Worm (Caenorhabditis elegans) whole organism, mixed stage, embryonic: ENCODE measurements around the gene acox-1.6.

Source experiments
- M03D4.4 ChIP-seq: sonication (generic microtip); optimal IDR thresholded peaks from 2 replicates; lab custom pipeline; 2017; ENCODE audit warnings: mild to moderate bottlenecking, missing genetic modification characterization, missing compliant biosample characterization
- bed-3 ChIP-seq: fragments of 200-800 bp; sonication (Bioruptor generic); optimal IDR thresholded peaks from 3 replicates; lab custom pipeline; 2018; ENCODE audit warnings: mild to moderate bottlenecking, missing genetic modification characterization, moderate library complexity, missing compliant biosample characterization
- blmp-1 ChIP-seq: fragments of 150-350 bp; optimal IDR thresholded peaks from 2 replicates; lab custom pipeline; 2014; ENCODE audit warnings: missing biosample characterization, missing genetic modification characterization
- ceh-39 ChIP-seq: fragments of 150-350 bp; optimal IDR thresholded peaks from 2 replicates; lab custom pipeline; 2014; ENCODE audit warnings: missing biosample characterization, missing genetic modification characterization
- ceh-43 ChIP-seq: fragments of 200-800 bp; sonication (Bioruptor generic); optimal IDR thresholded peaks from 2 replicates; lab custom pipeline; 2018; ENCODE audit warnings: mild to moderate bottlenecking, missing genetic modification characterization, moderate library complexity, missing compliant biosample characterization
- ceh-83 ChIP-seq: fragments of 200-800 bp; sonication (Bioruptor generic); optimal IDR thresholded peaks from 2 replicates; lab custom pipeline; 2018; ENCODE audit warnings: mild to moderate bottlenecking, missing genetic modification characterization, missing compliant biosample characterization
- cnd-1 ChIP-seq: fragments of 200-800 bp; sonication (Bioruptor generic); optimal IDR thresholded peaks from 2 replicates; lab custom pipeline; 2018; ENCODE audit warnings: mild to moderate bottlenecking, missing genetic modification characterization, missing compliant biosample characterization
- drap-1 ChIP-seq: fragments of 200-800 bp; sonication (Bioruptor generic); optimal IDR thresholded peaks from 3 replicates; lab custom pipeline; 2018; ENCODE audit warnings: mild to moderate bottlenecking, missing genetic modification characterization, missing compliant biosample characterization
- flh-1 ChIP-seq: fragments of 200-800 bp; sonication (Bioruptor generic); optimal IDR thresholded peaks from 2 replicates; lab custom pipeline; 2018; ENCODE audit warnings: mild to moderate bottlenecking, missing genetic modification characterization, moderate library complexity, missing compliant biosample characterization
- ham-2 ChIP-seq: fragments of 200-800 bp; sonication (Bioruptor generic); optimal IDR thresholded peaks from 2 replicates; lab custom pipeline; 2018; ENCODE audit warnings: mild to moderate bottlenecking, missing genetic modification characterization, missing compliant biosample characterization
- hlh-1 ChIP-seq: fragments of 150-350 bp; optimal IDR thresholded peaks from 2 replicates; lab custom pipeline; 2014; ENCODE audit warnings: missing biosample characterization, missing genetic modification reagents, missing genetic modification characterization
- lin-13 ChIP-seq: fragments of 150-350 bp; optimal IDR thresholded peaks from 2 replicates; lab custom pipeline; 2014; ENCODE audit warnings: missing biosample characterization, missing genetic modification characterization
- lin-32 ChIP-seq: fragments of 200-800 bp; sonication (Bioruptor generic); optimal IDR thresholded peaks from 2 replicates; lab custom pipeline; 2018; ENCODE audit warnings: mild to moderate bottlenecking, missing genetic modification characterization, missing compliant biosample characterization
- lsy-2 ChIP-seq: fragments of 150-350 bp; optimal IDR thresholded peaks from 2 replicates; lab custom pipeline; 2014; ENCODE audit warnings: missing biosample characterization, missing genetic modification characterization
- mab-5 ChIP-seq: fragments of 150-350 bp; optimal IDR thresholded peaks from 2 replicates; lab custom pipeline; 2014; ENCODE audit warnings: missing biosample characterization, missing genetic modification characterization
- mep-1 ChIP-seq: fragments of 150-350 bp; optimal IDR thresholded peaks from 2 replicates; lab custom pipeline; 2017; ENCODE audit warnings: missing biosample characterization, missing genetic modification reagents, missing genetic modification characterization, inconsistent platforms
- mls-2 ChIP-seq: sonication (generic microtip); optimal IDR thresholded peaks from 2 replicates; lab custom pipeline; 2016; ENCODE audit warnings: mild to moderate bottlenecking, missing genetic modification characterization, moderate library complexity, missing compliant biosample characterization
- nhr-2 ChIP-seq: fragments of 150-350 bp; optimal IDR thresholded peaks from 2 replicates; lab custom pipeline; 2014; ENCODE audit warnings: missing biosample characterization, missing genetic modification characterization
- nhr-237 ChIP-seq: fragments of 150-350 bp; optimal IDR thresholded peaks from 2 replicates; lab custom pipeline; 2014; ENCODE audit warnings: missing biosample characterization, missing genetic modification characterization
- nhr-28 ChIP-seq: fragments of 150-350 bp; optimal IDR thresholded peaks from 2 replicates; lab custom pipeline; 2014; ENCODE audit warnings: missing biosample characterization, missing genetic modification characterization
- nhr-76 ChIP-seq: sonication (generic microtip); optimal IDR thresholded peaks from 2 replicates; lab custom pipeline; 2017; ENCODE audit warnings: missing biosample characterization, missing genetic modification characterization
- sem-2 ChIP-seq: fragments of 200-800 bp; sonication (Bioruptor generic); optimal IDR thresholded peaks from 2 replicates; lab custom pipeline; 2018; ENCODE audit warnings: mild to moderate bottlenecking, missing genetic modification characterization, missing compliant biosample characterization
- snpc-4 ChIP-seq: fragments of 150-350 bp; optimal IDR thresholded peaks from 2 replicates; lab custom pipeline; 2014; ENCODE audit warnings: missing biosample characterization, missing genetic modification characterization
- sptf-1 ChIP-seq: sonication (generic microtip); optimal IDR thresholded peaks from 2 replicates; lab custom pipeline; 2017; ENCODE audit warnings: mild to moderate bottlenecking, missing genetic modification characterization, moderate library complexity, missing compliant biosample characterization
- tbx-8 ChIP-seq: fragments of 200-800 bp; sonication (Bioruptor generic); optimal IDR thresholded peaks from 2 replicates; lab custom pipeline; 2018; ENCODE audit warnings: mild to moderate bottlenecking, missing genetic modification characterization, moderate library complexity, missing compliant biosample characterization
- unc-39 ChIP-seq: fragments of 150-350 bp; optimal IDR thresholded peaks from 2 replicates; lab custom pipeline; 2014; ENCODE audit warnings: missing biosample characterization, missing genetic modification characterization
- unc-62 ChIP-seq: fragments of 150-350 bp; optimal IDR thresholded peaks from 2 replicates; lab custom pipeline; 2014; ENCODE audit warnings: missing biosample characterization, missing genetic modification reagents, missing genetic modification characterization
- zip-8 ChIP-seq: fragments of 150-350 bp; optimal IDR thresholded peaks from 2 replicates; lab custom pipeline; 2014; ENCODE audit warnings: missing biosample characterization, missing genetic modification characterization
- ztf-11 ChIP-seq: fragments of 150-350 bp; optimal IDR thresholded peaks from 2 replicates; lab custom pipeline; 2014; ENCODE audit warnings: missing biosample characterization, missing genetic modification characterization

acox-1.6 gene

ce11 chrX:15804072-15804471 lies 34.3 kb downstream of the acox-1.6 start, which contains the start of gene Y7A5A.7:
TSS of gene Y7A5A.7 (minus strand) at chrX:15804172.
- no peak for TF ChIP-seq ceh-43
- no peak for TF ChIP-seq ceh-39
- no peak for TF ChIP-seq flh-1
- TF ChIP-seq mep-1, result no peak
- no peak for TF ChIP-seq hlh-1 (tag; lab: Kevin White, UChicago)
- TF ChIP-seq lin-32 (GFP tag; lab: Kevin White, UChicago), result no peak
- no peak for TF ChIP-seq lsy-2 (tag; lab: Kevin White, UChicago)

ce11 chrX:15801827-15802226 lies 36.5 kb downstream of the acox-1.6 start:
- TF ChIP-seq ceh-83 (GFP tag; lab: Kevin White, UChicago), result no peak
- no peak for TF ChIP-seq ceh-43
- no peak for TF ChIP-seq nhr-76 (tag; lab: Kevin White, UChicago)
- no peak for TF ChIP-seq ceh-39
- TF ChIP-seq unc-62 (GFP tag; lab: Kevin White, UChicago), result no peak
- no peak for TF ChIP-seq bed-3 (GFP tag; lab: Kevin White, UChicago)
- no peak for TF ChIP-seq nhr-237 (tag; lab: Kevin White, UChicago)
- no peak for TF ChIP-seq lin-13 (tag; lab: Kevin White, UChicago)
- TF ChIP-seq cnd-1 (tag; lab: Kevin White, UChicago), result no peak
- no peak for TF ChIP-seq flh-1
- TF ChIP-seq nhr-28, result no peak
- no peak for TF ChIP-seq ztf-11 (tag; lab: Kevin White, UChicago)
- TF ChIP-seq sem-2, result no peak
- TF ChIP-seq unc-39 (tag; lab: Kevin White, UChicago), result no peak

ce11 chrX:15799595-15799994 lies 38.8 kb downstream of the acox-1.6 start, which contains the start of gene Y7A5A.6:
TSS of gene Y7A5A.6 (minus strand) at chrX:15799695.
- no peak for TF ChIP-seq ceh-39
- no peak for TF ChIP-seq nhr-237 (tag; lab: Kevin White, UChicago)
- no peak for TF ChIP-seq mab-5
- no peak for TF ChIP-seq lin-32 (GFP tag; lab: Kevin White, UChicago)
- TF ChIP-seq lin-13 (tag; lab: Kevin White, UChicago), result no peak
- TF ChIP-seq tbx-8, result no peak
- TF ChIP-seq blmp-1 (tag; lab: Kevin White, UChicago), result no peak
- no peak for TF ChIP-seq ztf-11 (tag; lab: Kevin White, UChicago)
- TF ChIP-seq nhr-76 (tag; lab: Kevin White, UChicago), result no peak
- TF ChIP-seq sem-2, result no peak
- TF ChIP-seq cnd-1 (tag; lab: Kevin White, UChicago), result no peak
- no peak for TF ChIP-seq bed-3 (GFP tag; lab: Kevin White, UChicago)
- TF ChIP-seq, all 35 proteins: peak for 0

ce11 chrX:15796633-15797032 lies 41.7 kb downstream of the acox-1.6 start:
- no peak for TF ChIP-seq ceh-43
- TF ChIP-seq mep-1, result no peak
- TF ChIP-seq drap-1, result no peak
- TF ChIP-seq M03D4.4 (tag; lab: Kevin White, UChicago), result no peak
- TF ChIP-seq ham-2 (GFP tag; lab: Kevin White, UChicago), result no peak

- no peak for TF ChIP-seq unc-62 (GFP tag; lab: Kevin White, UChicago)
- no peak for TF ChIP-seq M03D4.4 (tag; lab: Kevin White, UChicago)
- TF ChIP-seq blmp-1 (tag; lab: Kevin White, UChicago), result no peak
- TF ChIP-seq mls-2, result no peak
- TF ChIP-seq zip-8 (tag; lab: Kevin White, UChicago), result no peak
- TF ChIP-seq lsy-2 (tag; lab: Kevin White, UChicago), result no peak
- TF ChIP-seq nhr-2 (tag; lab: Kevin White, UChicago), result no peak
- TF ChIP-seq lin-32 (GFP tag; lab: Kevin White, UChicago), result no peak
- no peak for TF ChIP-seq ceh-43
- TF ChIP-seq sptf-1 (tag; lab: Kevin White, UChicago), result no peak
- no peak for TF ChIP-seq hlh-1 (tag; lab: Kevin White, UChicago)
- no peak for TF ChIP-seq unc-39 (tag; lab: Kevin White, UChicago)
- TF ChIP-seq, all 35 proteins: peak for 0
These were observed 43.4 kb downstream of the acox-1.6 start, which contains the start of gene Y7A5A.10 for ce11 chrX:15794977-15795376. TSS of gene Y7A5A.10 (minus strand) at chrX:15795077.

- TF ChIP-seq tbx-8 (no peak), snpc-4 (tag; lab: Kevin White, UChicago) (no peak)
These were observed 51.6 kb downstream of the acox-1.6 start, which contains the start of gene Y7A5A.5 for ce11 chrX:15786726-15787125. TSS of gene Y7A5A.5 (minus strand) at chrX:15786826.
